Worm (Caenorhabditis elegans) whole organism, L4/young adult: ENCODE results near the gene hap-1.

ENCODE experiments used
- W03F9.2 ChIP-seq: fragments of 150-350 bp; optimal IDR thresholded peaks from 2 replicates; lab custom pipeline; 2014; ENCODE audit warnings: missing biosample characterization, missing genetic modification characterization
- dao-5 ChIP-seq: sonication (generic microtip); optimal IDR thresholded peaks from 2 replicates; lab custom pipeline; 2016; ENCODE audit warnings: missing genotype, missing genetic modification characterization, moderate library complexity, missing compliant biosample characterization
- him-1 ChIP-seq: sonication (generic microtip); optimal IDR thresholded peaks from 2 replicates; lab custom pipeline; 2016; ENCODE audit warnings: missing genotype, missing genetic modification reagents, missing genetic modification characterization, missing compliant biosample characterization

DNA sequence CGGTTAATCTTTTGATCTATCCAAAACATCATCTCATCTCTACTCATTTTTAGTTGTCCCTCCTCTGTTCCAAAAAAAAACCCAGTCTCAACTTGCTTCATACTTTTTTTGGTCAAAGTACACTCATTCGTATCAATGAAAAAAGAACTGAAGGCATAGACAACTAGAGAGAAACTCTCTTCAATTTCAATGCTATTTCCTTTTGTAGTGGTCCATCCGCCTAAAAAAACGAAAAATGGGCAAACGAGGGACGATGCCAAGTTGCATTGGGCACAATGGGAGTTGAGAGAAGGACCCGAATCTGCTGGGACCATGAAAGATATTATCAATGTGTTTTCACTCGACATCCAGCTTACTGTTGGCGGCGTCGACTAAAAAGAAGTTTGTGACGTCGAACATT lies 16.5 kb downstream of the hap-1 start:
- TF ChIP-seq him-1 (no peak), dao-5 (tag; lab: Kevin White, UChicago) (no peak), W03F9.2 (tag; lab: Kevin White, UChicago) (no peak)
